Fruit fly (Drosophila melanogaster): ENCODE results near the gene CG14629.

CG14629 gene

dm6 chrX:1026511-1026910 lies 24.8 kb upstream of the CG14629 start, which contains the start of the genes CG32814, CG11638 and CG3021 (continued):
- TF ChIP-seq MTF-1 (GFP tag; optimal IDR thresholded peaks at IDR 0.05; ENCODE audit: borderline replicate concordance): peak; percentile 55
- TF ChIP-seq p53 (GFP tag; optimal IDR thresholded peaks at IDR 0.05): no peak
- TF ChIP-seq CG15269 (tag; optimal IDR thresholded peaks at IDR 0.05): peak; percentile 26
- no peak for TF ChIP-seq CG30020 (tag; optimal IDR thresholded peaks at IDR 0.05)
- TF ChIP-seq sens (GFP tag): peak; percentile 89
- TF ChIP-seq Spps (tag; optimal IDR thresholded peaks at IDR 0.05): no peak
- TF ChIP-seq CG13123 (GFP tag; optimal IDR thresholded peaks at IDR 0.05): no peak
- peak; percentile 33 for TF ChIP-seq abd-A (tag; optimal IDR thresholded peaks at IDR 0.05)
- TF ChIP-seq tap (tag; optimal IDR thresholded peaks at IDR 0.05): peak; percentile 0
- TF ChIP-seq shn (GFP tag; optimal IDR thresholded peaks at IDR 0.05): no peak
- TF ChIP-seq CG34376 (GFP tag; optimal IDR thresholded peaks at IDR 0.05): peak; percentile 13
- no peak for TF ChIP-seq CG32772 (GFP tag; IDR thresholded peaks at IDR 0.05)
- TF ChIP-seq Deaf1 (tag; optimal IDR thresholded peaks at IDR 0.05): peak; percentile 17
- no peak for TF ChIP-seq ems (GFP tag; optimal IDR thresholded peaks at IDR 0.05)
- TF ChIP-seq sr (GFP tag; IDR thresholded peaks at IDR 0.05): no peak
- peak; percentile 32 for TF ChIP-seq fd64A (GFP tag; optimal IDR thresholded peaks at IDR 0.05)
- TF ChIP-seq maf-S (GFP tag; optimal IDR thresholded peaks at IDR 0.05): no peak
- no peak for TF ChIP-seq CG6813 (GFP tag; optimal IDR thresholded peaks at IDR 0.05)
- TF ChIP-seq CG42726 (GFP tag; IDR thresholded peaks at IDR 0.05; ENCODE audit: partially characterized antibody): peak; percentile 25; the same call in 1 of the 2 replicates
- TF ChIP-seq CG8290 (GFP tag; optimal IDR thresholded peaks at IDR 0.05): no peak
- TF ChIP-seq CG8290 (tag; optimal IDR thresholded peaks at IDR 0.05): peak in 1 of 2 experiments; percentile 64
- no peak for TF ChIP-seq CG32767 (GFP tag; IDR thresholded peaks at IDR 0.05)
- no peak for TF ChIP-seq CG4360 (GFP tag; IDR thresholded peaks at IDR 0.05)
- no peak for TF ChIP-seq Xbp1 (GFP tag; optimal IDR thresholded peaks at IDR 0.05)
- no peak for TF ChIP-seq fd96Cb (tag; optimal IDR thresholded peaks at IDR 0.05)
- no peak for TF ChIP-seq Blimp-1 (GFP tag; optimal IDR thresholded peaks at IDR 0.05)
- no peak for TF ChIP-seq da (GFP tag; optimal IDR thresholded peaks at IDR 0.05)
- peak; percentile 8 for TF ChIP-seq bcd (GFP tag; optimal IDR thresholded peaks at IDR 0.05)
- TF ChIP-seq Dad (GFP tag; optimal IDR thresholded peaks at IDR 0.05): no peak
- no peak for TF ChIP-seq CG14050 (GFP tag; IDR thresholded peaks at IDR 0.05)
- no peak for TF ChIP-seq so (GFP tag; IDR thresholded peaks at IDR 0.05)
- TF ChIP-seq CG6791 (GFP tag; IDR thresholded peaks at IDR 0.05; ENCODE audit: partially characterized antibody): peak; percentile 57; the same call in 1 of the 3 replicates
- peak; percentile 21 for TF ChIP-seq CG12391 (tag; optimal IDR thresholded peaks at IDR 0.05)
- 0 out of 2 replicates have a peak, but pooled peaks have one; percentile 42 for TF ChIP-seq hbn (GFP tag; IDR thresholded peaks at IDR 0.05; ENCODE audit: partially characterized antibody)
- TF ChIP-seq C15 (GFP tag; IDR thresholded peaks at IDR 0.05): no peak
- no peak for TF ChIP-seq cas (GFP tag; IDR thresholded peaks at IDR 0.05)
- TF ChIP-seq zen (tag; optimal IDR thresholded peaks at IDR 0.05): peak; percentile 4
- no peak for TF ChIP-seq aop (GFP tag; IDR thresholded peaks at IDR 0.05)
- 0 out of 3 replicates have a peak, but pooled peaks have one; percentile 21 for TF ChIP-seq CG17361 (GFP tag; IDR thresholded peaks at IDR 0.05)
- TF ChIP-seq CG18011 (GFP tag; optimal IDR thresholded peaks at IDR 0.05): no peak
- TF ChIP-seq CG14710 (tag; optimal IDR thresholded peaks at IDR 0.05): peak; percentile 28
- peak; percentile 48; the same call in 1 of the 2 replicates for TF ChIP-seq bbx (GFP tag; IDR thresholded peaks at IDR 0.05; ENCODE audit: partially characterized antibody)
- peak; percentile 73 for TF ChIP-seq gfzf (GFP tag; optimal IDR thresholded peaks at IDR 0.05)
- no peak for TF ChIP-seq CG1792 (GFP tag; optimal IDR thresholded peaks at IDR 0.05)
- TF ChIP-seq CG12744 (GFP tag; optimal IDR thresholded peaks at IDR 0.05): no peak
- peak; percentile 11 for TF ChIP-seq CG3407 (GFP tag; optimal IDR thresholded peaks at IDR 0.05)
- peak; percentile 60 for TF ChIP-seq Myb (GFP tag; optimal IDR thresholded peaks at IDR 0.05)
- peak; percentile 78 for TF ChIP-seq CG15514 (GFP tag; optimal IDR thresholded peaks at IDR 0.05)
- no peak for TF ChIP-seq Fer3 (tag; optimal IDR thresholded peaks at IDR 0.05)
- peak; percentile 0 for TF ChIP-seq wek (GFP tag; optimal IDR thresholded peaks at IDR 0.05)
- TF ChIP-seq HLHmδ (GFP tag; optimal IDR thresholded peaks at IDR 0.05): peak; percentile 46

Measured in whole organism, embryonic.